Fruit fly (Drosophila melanogaster): ENCODE data around the gene hmw.

hmw gene

DNA sequence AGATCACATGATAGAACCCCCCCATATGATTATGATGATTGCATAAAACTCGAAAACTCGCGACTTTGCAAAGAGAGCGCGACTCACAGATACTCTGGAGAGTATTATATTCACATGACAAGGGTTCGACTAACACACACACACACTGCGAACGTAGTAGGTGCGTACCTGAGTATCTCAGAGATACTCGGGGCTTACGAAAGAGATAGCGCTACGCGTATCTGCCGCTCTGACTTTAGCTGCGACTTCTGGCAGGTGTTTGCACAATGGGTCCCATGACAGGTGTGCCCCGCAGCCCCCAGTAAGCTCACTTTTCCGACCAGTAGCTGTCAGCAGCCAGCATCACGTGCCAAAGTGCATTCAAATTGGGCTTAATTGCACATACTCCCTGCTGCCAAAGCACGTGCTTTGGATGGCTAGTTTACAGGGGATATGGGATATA is 36.7 kb downstream of the hmw start (continued):
- TF ChIP-seq CG6792 (GFP tag; optimal IDR thresholded peaks at IDR 0.05) (no peak), Smox (GFP tag; optimal IDR thresholded peaks at IDR 0.05) (no peak), vri (GFP tag; optimal IDR thresholded peaks at IDR 0.05) (peak; percentile 51), achi (GFP tag; optimal IDR thresholded peaks at IDR 0.05) (peak; percentile 47), svp (GFP tag) (no peak), CG34406 (GFP tag; optimal IDR thresholded peaks at IDR 0.05) (no peak), lz (GFP tag; optimal IDR thresholded peaks at IDR 0.05) (no peak)

DNA sequence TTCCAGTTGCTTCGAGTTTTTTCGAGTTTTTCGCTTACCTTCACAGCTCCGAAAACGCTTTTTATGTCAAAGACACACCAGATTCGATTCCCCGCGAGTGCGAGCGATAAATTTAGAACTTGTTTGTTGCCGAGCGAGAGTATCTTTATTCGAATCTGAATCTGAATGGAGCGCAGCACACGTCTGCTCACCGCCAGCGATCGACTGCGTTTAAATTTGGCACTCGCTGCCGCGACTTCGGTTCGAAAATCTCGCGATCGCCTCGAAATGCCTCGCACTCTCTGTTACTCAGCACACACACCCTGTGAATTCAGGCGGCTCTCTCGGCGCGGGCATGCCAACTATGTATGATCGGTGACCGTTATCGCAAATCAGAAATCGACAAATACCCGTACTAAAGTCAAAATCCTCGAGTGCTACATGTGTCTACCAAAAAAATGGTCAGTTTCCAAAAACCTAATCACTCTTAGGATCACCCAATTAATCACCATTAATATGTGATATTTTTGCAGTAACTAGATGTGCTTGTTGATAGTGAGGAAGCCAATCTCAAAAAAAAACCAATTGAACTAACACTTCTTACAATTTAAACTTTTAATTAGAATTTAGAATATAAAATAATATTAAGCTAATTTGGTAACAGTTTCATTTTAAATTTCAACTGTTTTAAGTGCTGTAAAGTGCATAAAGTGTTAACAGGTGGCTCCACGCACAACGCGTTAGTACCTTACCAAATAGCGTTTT is 37.3 kb downstream of the hmw start, which contains the start of gene Vha100-2:
Vha100-2 (minus strand) TSS at position 216 of the 744 bp plus-strand sequence.
- TF ChIP-seq CG11902 (GFP tag; optimal IDR thresholded peaks at IDR 0.05) (no peak), salr (GFP tag; optimal IDR thresholded peaks at IDR 0.05) (no peak), acj6 (GFP tag; optimal IDR thresholded peaks at IDR 0.05) (peak; percentile 11), net (GFP tag; optimal IDR thresholded peaks at IDR 0.05) (no peak), CG11762 (GFP tag; optimal IDR thresholded peaks at IDR 0.05; ENCODE audit: insufficient read depth) (no peak), Hr38 (GFP tag; optimal IDR thresholded peaks at IDR 0.05) (no peak), CG8319 (GFP tag; optimal IDR thresholded peaks at IDR 0.05) (no peak), OdsH (GFP tag; optimal IDR thresholded peaks at IDR 0.05) (peak; percentile 42), Eip78C (GFP tag) (no peak), CG6792 (GFP tag; optimal IDR thresholded peaks at IDR 0.05) (no peak), CG3032 (tag; optimal IDR thresholded peaks at IDR 0.05) (no peak), vri (GFP tag; optimal IDR thresholded peaks at IDR 0.05) (peak; percentile 34), CG6163 (GFP tag; IDR thresholded peaks at IDR 0.05) (peak; percentile 59; the same call in 2 of the 3 replicates), achi (GFP tag; optimal IDR thresholded peaks at IDR 0.05) (no peak), CG10669 (GFP tag; optimal IDR thresholded peaks at IDR 0.05) (no peak), Lpt (GFP tag; optimal IDR thresholded peaks at IDR 0.05) (peak; percentile 27), Met (GFP tag; optimal IDR thresholded peaks at IDR 0.05) (peak; percentile 42), CG6276 (GFP tag; optimal IDR thresholded peaks at IDR 0.05) (peak; percentile 19), CG8119 (GFP tag; IDR thresholded peaks at IDR 0.05) (peak; percentile 51; the same call in 1 of the 3 replicates), CG3919 (GFP tag; optimal IDR thresholded peaks at IDR 0.05) (peak; percentile 53), Sox15 (GFP tag; optimal IDR thresholded peaks at IDR 0.05) (no peak), CG31627 (GFP tag; optimal IDR thresholded peaks at IDR 0.05) (peak; percentile 20), Eip93F (GFP tag; optimal IDR thresholded peaks at IDR 0.05) (no peak), cyc (GFP tag; optimal IDR thresholded peaks at IDR 0.05) (no peak), CG32006 (GFP tag; optimal IDR thresholded peaks at IDR 0.05) (peak; percentile 30), CG6854 (GFP tag; optimal IDR thresholded peaks at IDR 0.05) (peak; percentile 59), CG6808 (GFP tag; optimal IDR thresholded peaks at IDR 0.05) (peak; percentile 27), CG7368 (GFP tag; optimal IDR thresholded peaks at IDR 0.05) (peak; percentile 27), CG11294 (GFP tag; IDR thresholded peaks at IDR 0.05) (no peak), pdm3 (GFP tag; optimal IDR thresholded peaks at IDR 0.05) (no peak), CG34406 (GFP tag; optimal IDR thresholded peaks at IDR 0.05) (peak; percentile 29), topi (GFP tag; optimal IDR thresholded peaks at IDR 0.05) (no peak), svp (GFP tag) (peak; percentile 70), Blimp-1 (GFP tag; optimal IDR thresholded peaks at IDR 0.05) (no peak), lz (GFP tag; optimal IDR thresholded peaks at IDR 0.05) (peak; percentile 18), dsx (GFP tag; optimal IDR thresholded peaks at IDR 0.05; ENCODE audit: poor library complexity, severe bottlenecking) (peak; percentile 80), CG8632 (GFP tag; optimal IDR thresholded peaks at IDR 0.05) (peak; percentile 23), dac (GFP tag; optimal IDR thresholded peaks at IDR 0.05) (no peak), Sox102F (GFP tag; optimal IDR thresholded peaks at IDR 0.05) (peak; percentile 61), eg (GFP tag; IDR thresholded peaks at IDR 0.05) (peak; percentile 60), spab (GFP tag; optimal IDR thresholded peaks at IDR 0.05) (no peak), ss (GFP tag; optimal IDR thresholded peaks at IDR 0.05) (no peak), Gug (GFP tag; IDR thresholded peaks at IDR 0.05) (no peak), CG4318 (GFP tag; optimal IDR thresholded peaks at IDR 0.05) (no peak), Eip75B (GFP tag; optimal IDR thresholded peaks at IDR 0.05) (no peak), CG16779 (tag; optimal IDR thresholded peaks at IDR 0.05) (peak; percentile 32), CG1621 (tag; optimal IDR thresholded peaks at IDR 0.05) (no peak)

Data from whole organism, prepupa.